Worm (Caenorhabditis elegans) whole organism, mixed stage, embryonic: ENCODE results near the gene T12A7.10.

Source experiments
- ces-1 ChIP-seq: fragments of 150-350 bp; optimal IDR thresholded peaks from 2 replicates; lab custom pipeline; 2014; ENCODE audit warnings: missing biosample characterization, missing genetic modification reagents, missing genetic modification characterization
- elt-1 ChIP-seq: sonication (generic microtip); optimal IDR thresholded peaks from 2 replicates; lab custom pipeline; 2017; ENCODE audit warnings: missing genetic modification characterization, mild to moderate bottlenecking, missing compliant biosample characterization, antibody characterized with exemption, moderate library complexity, borderline replicate concordance; ENCODE audit not compliant: insufficient read depth
- elt-3 ChIP-seq: fragments of 150-350 bp; optimal IDR thresholded peaks from 2 replicates; lab custom pipeline; 2014; ENCODE audit warnings: missing biosample characterization, missing genetic modification characterization
- lsy-2 ChIP-seq: fragments of 150-350 bp; optimal IDR thresholded peaks from 2 replicates; lab custom pipeline; 2014; ENCODE audit warnings: missing biosample characterization, missing genetic modification characterization
- mab-5 ChIP-seq: fragments of 150-350 bp; optimal IDR thresholded peaks from 2 replicates; lab custom pipeline; 2014; ENCODE audit warnings: missing biosample characterization, missing genetic modification characterization
- mls-2 ChIP-seq: sonication (generic microtip); optimal IDR thresholded peaks from 2 replicates; lab custom pipeline; 2016; ENCODE audit warnings: mild to moderate bottlenecking, missing genetic modification characterization, moderate library complexity, missing compliant biosample characterization
- pha-4 ChIP-seq: fragments of 150-350 bp; optimal IDR thresholded peaks from 2 replicates; lab custom pipeline; 2018; ENCODE audit warnings: missing biosample characterization, missing genetic modification reagents, missing genetic modification characterization
- snpc-4 ChIP-seq: fragments of 150-350 bp; optimal IDR thresholded peaks from 2 replicates; lab custom pipeline; 2014; ENCODE audit warnings: missing biosample characterization, missing genetic modification characterization
- unc-120 ChIP-seq: sonication (generic microtip); optimal IDR thresholded peaks from 2 replicates; lab custom pipeline; 2017; ENCODE audit warnings: missing genetic modification characterization, missing compliant biosample characterization; ENCODE audit not compliant: poor library complexity, severe bottlenecking
- unc-39 ChIP-seq: fragments of 150-350 bp; optimal IDR thresholded peaks from 2 replicates; lab custom pipeline; 2014; ENCODE audit warnings: missing biosample characterization, missing genetic modification characterization

ce11 chrIV:11745340-11745739, 9.6 kb downstream of the T12A7.10 start, which contains the start of gene gem-4:
- TF ChIP-seq snpc-4 (no peak), elt-3 (tag; lab: Kevin White, UChicago) (no peak), pha-4 (tag; lab: Kevin White, UChicago) (no peak), unc-120 (no peak), unc-39 (tag; lab: Kevin White, UChicago) (no peak), mab-5 (no peak), mls-2 (no peak), ces-1 (GFP tag; lab: Kevin White, UChicago) (no peak), lsy-2 (tag; lab: Kevin White, UChicago) (no peak), elt-1 (tag; lab: Kevin White, UChicago) (no peak)
